Worm (Caenorhabditis elegans): ENCODE results near the gene pcdr-1.

Gene pcdr-1

ce11 chrX:15707366-15707892 lies 40.9 kb downstream of the pcdr-1 start (continued):
- TF ChIP-seq C17E4.6 (GFP tag; IDR thresholded peaks at IDR 0.05) (no peak), mcd-1 (GFP tag; IDR thresholded peaks at IDR 0.05) (peak; percentile 58), mel-28 (tag; optimal IDR thresholded peaks at IDR 0.05; ENCODE audit: borderline replicate concordance) (no peak), efl-1 (GFP tag; optimal IDR thresholded peaks at IDR 0.05) (no peak), F37B4.10 (GFP tag; IDR thresholded peaks at IDR 0.05) (no peak), ceh-40 (GFP tag; IDR thresholded peaks at IDR 0.05) (no peak), B0035.1 (tag; optimal IDR thresholded peaks at IDR 0.05) (peak; percentile 8), hmg-1.2 (GFP tag; IDR thresholded peaks at IDR 0.05) (peak; percentile 74), mxl-1 (tag; optimal IDR thresholded peaks at IDR 0.05) (no peak), rcor-1 (GFP tag; IDR thresholded peaks at IDR 0.05) (no peak; the same call in 1 of the 2 replicates), Y53F4B.3 (GFP tag; IDR thresholded peaks at IDR 0.05) (no peak), ztf-26 (tag; optimal IDR thresholded peaks at IDR 0.05) (peak; percentile 23), ztf-3 (GFP tag; optimal IDR thresholded peaks at IDR 0.05) (no peak), chd-7 (tag; optimal IDR thresholded peaks at IDR 0.05) (peak; percentile 89), ekl-4 (GFP tag; IDR thresholded peaks at IDR 0.05) (peak; percentile 41; the same call in 1 of the 2 replicates), attf-6 (GFP tag; IDR thresholded peaks at IDR 0.05) (no peak), bed-1 (GFP tag; IDR thresholded peaks at IDR 0.05) (no peak), dox-1 (GFP tag; IDR thresholded peaks at IDR 0.05) (peak; percentile 83), attf-5 (GFP tag; optimal IDR thresholded peaks at IDR 0.05) (peak; percentile 83), Y67H2A.10 (GFP tag; conservative IDR thresholded peaks at IDR 0.05) (no peak), K11D2.4 (GFP tag; IDR thresholded peaks at IDR 0.05) (peak; percentile 86), rec-8 (tag; optimal IDR thresholded peaks at IDR 0.05) (no peak), T26A5.8 (tag; optimal IDR thresholded peaks at IDR 0.05) (no peak), sptf-2 (GFP tag; optimal IDR thresholded peaks at IDR 0.05) (no peak), tbp1 (GFP tag; optimal IDR thresholded peaks at IDR 0.05) (peak; percentile 29), let-607 (tag; optimal IDR thresholded peaks at IDR 0.05) (peak in 1 of 2 experiments; percentile 10), F52B5.7 (tag; optimal IDR thresholded peaks at IDR 0.05) (no peak), F55B11.4 (tag; optimal IDR thresholded peaks at IDR 0.05; ENCODE audit: borderline replicate concordance, insufficient read depth) (no peak), zim-3 (tag; optimal IDR thresholded peaks at IDR 0.05) (no peak), lsy-27 (tag; optimal IDR thresholded peaks at IDR 0.05; ENCODE audit: borderline replicate concordance, insufficient read depth) (no peak), ceh-100 (GFP tag; IDR thresholded peaks at IDR 0.05) (no peak), madf-6 (GFP tag; IDR thresholded peaks at IDR 0.05) (peak; percentile 35; the same call in 1 of the 2 replicates), F49E8.2 (tag; optimal IDR thresholded peaks at IDR 0.05; ENCODE audit: insufficient read depth) (no peak), lin-40 (tag; optimal IDR thresholded peaks at IDR 0.05) (peak; percentile 78), egl-44 (GFP tag; IDR thresholded peaks at IDR 0.05) (peak; percentile 88), mes-4 (tag; optimal IDR thresholded peaks at IDR 0.05) (no peak), nhr-179 (tag; optimal IDR thresholded peaks at IDR 0.05) (no peak), ceh-79 (tag; optimal IDR thresholded peaks at IDR 0.05) (no peak), ztf-18 (tag; optimal IDR thresholded peaks at IDR 0.05) (peak; percentile 81), C06A6.2 (GFP tag; conservative IDR thresholded peaks at IDR 0.05) (peak; percentile 77), him-1 (tag; optimal IDR thresholded peaks at IDR 0.05) (no peak), nfya-2 (GFP tag; IDR thresholded peaks at IDR 0.05) (no peak), unc-62 (GFP tag; optimal IDR thresholded peaks at IDR 0.05) (peak; percentile 25), madf-10 (tag; optimal IDR thresholded peaks at IDR 0.05) (peak; percentile 73), hsf-1 (GFP tag; IDR thresholded peaks at IDR 0.05) (no peak), nhr-27 (tag; optimal IDR thresholded peaks at IDR 0.05) (no peak), lir-1 (GFP tag; conservative IDR thresholded peaks at IDR 0.05) (no peak), D2030.7 (GFP tag; IDR thresholded peaks at IDR 0.05) (no peak)
